Fruit fly (Drosophila melanogaster) whole organism, wandering third instar larva: ENCODE measurements around the gene CG18596.
A peak's percentile ranks its signal among the peaks of the same experiment; 100 is the strongest.

Experiments used
- Abd-B ChIP-seq: fragments of >200 bp; optimal IDR thresholded peaks from 2 replicates; lab custom pipeline; 2017; ENCODE audit warnings: missing biosample characterization, missing genetic modification characterization
- CG32264 ChIP-seq: fragments of 200-800 bp; sonication (Bioruptor generic); optimal IDR thresholded peaks from 2 replicates; lab custom pipeline; 2016; ENCODE audit warnings: missing biosample characterization, missing genetic modification characterization
- CG9705 ChIP-seq: fragments of 200-800 bp; sonication (Bioruptor generic); optimal IDR thresholded peaks from 2 replicates; lab custom pipeline; 2018; ENCODE audit warnings: missing biosample characterization, mild to moderate bottlenecking, missing genetic modification characterization
- CrebA ChIP-seq: fragments of 200-800 bp; sonication (Bioruptor generic); optimal IDR thresholded peaks from 2 replicates; lab custom pipeline; 2016; ENCODE audit warnings: missing biosample characterization, mild to moderate bottlenecking, missing genetic modification characterization, borderline replicate concordance
- Dfd ChIP-seq: fragments of >200 bp; optimal IDR thresholded peaks from 2 replicates; lab custom pipeline; 2017; ENCODE audit warnings: missing biosample characterization, missing genetic modification characterization
- Dif ChIP-seq: fragments of 200-275, 200-300 bp; sonication (Bioruptor generic); optimal IDR thresholded peaks from 2 replicates; lab custom pipeline; 2018; ENCODE audit warnings: missing biosample characterization, missing genetic modification characterization; ENCODE audit not compliant: partially characterized antibody
- GATAd ChIP-seq: sonication (Bioruptor generic); optimal IDR thresholded peaks from 2 replicates; lab custom pipeline; 2016; ENCODE audit warnings: missing biosample characterization, missing genetic modification characterization
- HLH106 ChIP-seq: fragments of 200-800 bp; optimal IDR thresholded peaks from 3 replicates; lab custom pipeline; 2019; ENCODE audit warnings: missing biosample characterization, mild to moderate bottlenecking, missing genetic modification characterization, moderate library complexity
- Hnf4 ChIP-seq: fragments of 200-800 bp; sonication (Bioruptor generic); optimal IDR thresholded peaks from 2 replicates; lab custom pipeline; 2016; ENCODE audit warnings: missing biosample characterization, mild to moderate bottlenecking, missing genetic modification characterization
- Hr78 ChIP-seq: fragments of >200 bp; optimal IDR thresholded peaks from 2 replicates; lab custom pipeline; 2017; ENCODE audit warnings: missing biosample characterization, missing genetic modification characterization
- Hr83 ChIP-seq: fragments of 200-300 bp; sonication (Bioruptor generic); optimal IDR thresholded peaks from 2 replicates; lab custom pipeline; 2016; ENCODE audit warnings: missing biosample characterization, mild to moderate bottlenecking, missing genetic modification characterization, moderate library complexity; ENCODE audit not compliant: poor library complexity, severe bottlenecking
- Jra ChIP-seq: sonication (Bioruptor generic); optimal IDR thresholded peaks from 2 replicates; lab custom pipeline; 2016; ENCODE audit warnings: missing biosample characterization, missing genetic modification characterization
- Mio ChIP-seq: sonication (Bioruptor generic); optimal IDR thresholded peaks from 2 replicates; lab custom pipeline; 2016; ENCODE audit warnings: missing biosample characterization, missing genetic modification characterization
- Myc ChIP-seq: fragments of >200 bp; optimal IDR thresholded peaks from 2 replicates; lab custom pipeline; 2017
- N ChIP-seq: fragments of >200 bp; optimal IDR thresholded peaks from 2 replicates; lab custom pipeline; 2018; ENCODE audit warnings: missing biosample characterization, missing external identifiers, missing genetic modification characterization
- OdsH ChIP-seq: fragments of 200-800 bp; sonication (Bioruptor generic); optimal IDR thresholded peaks from 2 replicates; lab custom pipeline; 2016; ENCODE audit warnings: missing biosample characterization, mild to moderate bottlenecking, missing genetic modification characterization
- Rel ChIP-seq, 2 experiments: fragments of 200-800 bp; sonication (Bioruptor generic) in 1 of 2; optimal IDR thresholded peaks; 2 replicates in 1 of 2; 3 replicates in 1 of 2; lab custom pipeline; 2016 to 2019; ENCODE audit warnings: mild to moderate bottlenecking in 2 of 2, missing biosample characterization in 2 of 2, missing genetic modification characterization in 2 of 2, moderate library complexity in 1 of 2
- Sp1 ChIP-seq: fragments of 200-800 bp; sonication (Bioruptor generic); optimal IDR thresholded peaks from 3 replicates; lab custom pipeline; 2019; ENCODE audit warnings: missing biosample characterization, mild to moderate bottlenecking, missing genetic modification characterization, moderate library complexity
- Vsx2 ChIP-seq: fragments of 200-300, 225-300 bp; sonication (Bioruptor generic); optimal IDR thresholded peaks from 2 replicates; lab custom pipeline; 2018; ENCODE audit warnings: missing biosample characterization, missing genetic modification characterization; ENCODE audit not compliant: partially characterized antibody
- br ChIP-seq: fragments of 200-800 bp; sonication (Bioruptor generic); optimal IDR thresholded peaks from 2 replicates; lab custom pipeline; 2016; ENCODE audit warnings: missing biosample characterization, missing genetic modification characterization
- brk ChIP-seq: fragments of 200-800 bp; sonication (Bioruptor generic); optimal IDR thresholded peaks from 2 replicates; lab custom pipeline; 2016; ENCODE audit warnings: missing biosample characterization, mild to moderate bottlenecking, missing genetic modification characterization
- dl ChIP-seq, 2 experiments: fragments of 175-275, 200-275 bp in 1 of 2; fragments of 200-275 bp in 1 of 2; sonication (Bioruptor generic); optimal IDR thresholded peaks; lab custom pipeline; 2018; ENCODE audit warnings: mild to moderate bottlenecking in 2 of 2, missing biosample characterization in 2 of 2, missing genetic modification characterization in 2 of 2, moderate library complexity in 2 of 2; ENCODE audit not compliant: partially characterized antibody in 2 of 2, insufficient read depth in 1 of 2
- dmrt93B ChIP-seq: fragments of 200-800 bp; sonication (Bioruptor generic); optimal IDR thresholded peaks from 2 replicates; lab custom pipeline; 2018; ENCODE audit warnings: missing biosample characterization, mild to moderate bottlenecking, missing genetic modification characterization
- dsf ChIP-seq: sonication (Bioruptor generic); optimal IDR thresholded peaks from 2 replicates; lab custom pipeline; 2016; ENCODE audit warnings: missing biosample characterization, missing genetic modification characterization, borderline replicate concordance
- ey ChIP-seq: fragments of 200-800 bp; sonication (Bioruptor generic); optimal IDR thresholded peaks from 2 replicates; lab custom pipeline; 2016; ENCODE audit warnings: missing biosample characterization, missing genetic modification characterization
- foxo ChIP-seq, 2 experiments: fragments of 200-800 bp; sonication (Bioruptor generic); optimal IDR thresholded peaks; 2 replicates in 1 of 2; 3 replicates in 1 of 2; lab custom pipeline; 2016 to 2017; ENCODE audit warnings: missing biosample characterization in 2 of 2, missing genetic modification characterization in 2 of 2
- fru ChIP-seq: fragments of 200-800 bp; sonication (Bioruptor generic); optimal IDR thresholded peaks from 3 replicates; lab custom pipeline; 2016; ENCODE audit warnings: missing biosample characterization, mild to moderate bottlenecking, missing genetic modification characterization
- h ChIP-seq: fragments of 200-800 bp; sonication (Bioruptor generic); optimal IDR thresholded peaks from 3 replicates; lab custom pipeline; 2016; ENCODE audit warnings: missing biosample characterization, mild to moderate bottlenecking, missing genetic modification characterization
- jim ChIP-seq: fragments of 175-275, 200-325 bp; sonication (Bioruptor generic); optimal IDR thresholded peaks from 2 replicates; lab custom pipeline; 2016; ENCODE audit warnings: missing biosample characterization, mild to moderate bottlenecking, missing genetic modification characterization
- lola ChIP-seq: fragments of >200 bp; optimal IDR thresholded peaks from 2 replicates; lab custom pipeline; 2017; ENCODE audit warnings: missing biosample characterization, missing genetic modification characterization
- pan ChIP-seq: fragments of >200 bp; optimal IDR thresholded peaks from 2 replicates; lab custom pipeline; 2017
- psq ChIP-seq: fragments of 200-800 bp; sonication (Bioruptor generic); optimal IDR thresholded peaks from 3 replicates; lab custom pipeline; 2017; ENCODE audit warnings: missing biosample characterization, mild to moderate bottlenecking, missing genetic modification characterization, moderate library complexity
- rgr ChIP-seq: fragments of 200-800 bp; sonication (Bioruptor generic); optimal IDR thresholded peaks from 3 replicates; lab custom pipeline; 2016; ENCODE audit warnings: missing biosample characterization, mild to moderate bottlenecking, missing genetic modification characterization
- sage ChIP-seq: fragments of 200-800 bp; sonication (Bioruptor generic); optimal IDR thresholded peaks from 2 replicates; lab custom pipeline; 2016; ENCODE audit warnings: missing biosample characterization, mild to moderate bottlenecking, missing genetic modification characterization
- sv ChIP-seq: fragments of 200-800 bp; sonication (Bioruptor generic); optimal IDR thresholded peaks from 3 replicates; lab custom pipeline; 2016; ENCODE audit warnings: missing biosample characterization, missing genetic modification characterization
- tai ChIP-seq: sonication (Bioruptor generic); optimal IDR thresholded peaks from 2 replicates; lab custom pipeline; 2016; ENCODE audit warnings: missing biosample characterization, missing genetic modification characterization
- usp ChIP-seq: fragments of >200 bp; optimal IDR thresholded peaks from 2 replicates; lab custom pipeline; 2017; ENCODE audit warnings: missing biosample characterization, missing genetic modification characterization
- woc ChIP-seq: sonication (Bioruptor generic); optimal IDR thresholded peaks from 2 replicates; lab custom pipeline; 2016; ENCODE audit warnings: missing biosample characterization, mild to moderate bottlenecking, missing genetic modification characterization

CG18596 gene

DNA sequence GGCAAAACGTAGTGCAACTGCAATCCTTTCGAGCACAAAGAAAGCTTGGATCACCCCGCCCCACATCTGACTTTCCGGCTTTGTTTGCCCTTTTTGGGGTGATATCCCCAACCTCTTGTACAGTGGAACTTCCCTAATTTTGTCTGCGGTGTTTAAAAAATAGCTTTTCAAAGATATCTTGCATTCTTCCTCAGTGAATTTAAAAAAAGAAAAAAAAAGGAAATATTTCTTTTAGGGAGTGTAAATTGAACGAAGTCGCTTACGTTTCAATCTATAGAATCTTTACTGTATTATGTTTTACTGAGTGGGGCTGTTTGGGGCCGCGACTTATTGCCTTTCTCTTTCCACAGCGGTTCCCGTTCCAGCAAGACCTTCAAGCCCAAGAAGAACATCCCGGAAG lies 45.9 kb downstream of the CG18596 start:
- TF ChIP-seq Hr78 (GFP tag; lab: Kevin White, UChicago) = no peak
- TF ChIP-seq h = peak; percentile 85
- TF ChIP-seq HLH106 (tag; lab: Kevin White, UChicago) = peak; percentile 84
- peak; percentile 83 for TF ChIP-seq rgr (GFP tag; lab: Kevin White, UChicago)
- peak; percentile 44 for TF ChIP-seq Hr83
- no peak for TF ChIP-seq Jra (GFP tag; lab: Kevin White, UChicago)
- TF ChIP-seq woc (GFP tag; lab: Kevin White, UChicago) = peak; percentile 67
- no peak for TF ChIP-seq dmrt93B (GFP tag; lab: Kevin White, UChicago)
- no peak for TF ChIP-seq Rel (GFP tag; optimal IDR thresholded peaks at IDR 0.05; lab: Kevin White, UChicago)
- peak; percentile 47 for TF ChIP-seq Rel (tag; optimal IDR thresholded peaks at IDR 0.05; lab: Kevin White, UChicago)
- TF ChIP-seq CG9705 (GFP tag; lab: Kevin White, UChicago) = peak; percentile 10
- TF ChIP-seq Sp1 (GFP tag; lab: Kevin White, UChicago) = peak; percentile 70
- TF ChIP-seq foxo (GFP tag; optimal IDR thresholded peaks at IDR 0.05; lab: Kevin White, UChicago) = peak; percentile 44 to 86
- TF ChIP-seq ey (GFP tag; lab: Kevin White, UChicago) = peak; percentile 82
- TF ChIP-seq psq (GFP tag; lab: Kevin White, UChicago) = peak; percentile 70
- peak; percentile 76 for TF ChIP-seq br (GFP tag; lab: Kevin White, UChicago)
- TF ChIP-seq OdsH (GFP tag; lab: Kevin White, UChicago) = peak; percentile 79
- no peak for TF ChIP-seq brk (GFP tag; lab: Kevin White, UChicago)
- peak; percentile 29 for TF ChIP-seq sv (GFP tag; lab: Kevin White, UChicago)
- peak; percentile 35 for TF ChIP-seq sage
- peak; percentile 81 for TF ChIP-seq CG32264 (GFP tag; lab: Kevin White, UChicago)
- no peak for TF ChIP-seq tai (GFP tag; lab: Kevin White, UChicago)
- TF ChIP-seq fru (GFP tag; lab: Kevin White, UChicago) = peak; percentile 85
- no peak for TF ChIP-seq Dfd

dm6 chr3R:22423996-22424395 lies 48.3 kb downstream of the CG18596 start:
- TF ChIP-seq psq (GFP tag; lab: Kevin White, UChicago) = peak; percentile 44
- TF ChIP-seq CG9705 (GFP tag; lab: Kevin White, UChicago) = no peak
- TF ChIP-seq br (GFP tag; lab: Kevin White, UChicago) = peak; percentile 40
- no peak for TF ChIP-seq pan (lab: Kevin White, UChicago)
- no peak for TF ChIP-seq usp (GFP tag; lab: Kevin White, UChicago)
- TF ChIP-seq foxo (GFP tag; optimal IDR thresholded peaks at IDR 0.05; lab: Kevin White, UChicago) = peak in 1 of 2 experiments; percentile 70
- TF ChIP-seq Abd-B (GFP tag; lab: Kevin White, UChicago) = no peak
- no peak for TF ChIP-seq dl (GFP tag; optimal IDR thresholded peaks at IDR 0.05; lab: Kevin White, UChicago; ENCODE audit: insufficient read depth in 1 of 2, partially characterized antibody in 2 of 2)
- TF ChIP-seq Myc (lab: Kevin White, UChicago) = no peak
- TF ChIP-seq Dfd = no peak
- TF ChIP-seq sv (GFP tag; lab: Kevin White, UChicago) = no peak
- TF ChIP-seq CG32264 (GFP tag; lab: Kevin White, UChicago) = no peak
- no peak for TF ChIP-seq tai (GFP tag; lab: Kevin White, UChicago)
- peak; percentile 36 for TF ChIP-seq HLH106 (tag; lab: Kevin White, UChicago)
- no peak for TF ChIP-seq Mio
- no peak for TF ChIP-seq jim
- TF ChIP-seq Sp1 (GFP tag; lab: Kevin White, UChicago) = no peak
- TF ChIP-seq sage = peak; percentile 41
- no peak for TF ChIP-seq dsf (GFP tag; lab: Kevin White, UChicago)
- no peak for TF ChIP-seq GATAd
- peak; percentile 51 for TF ChIP-seq h
- TF ChIP-seq Jra (GFP tag; lab: Kevin White, UChicago) = peak; percentile 33
- no peak for TF ChIP-seq dmrt93B (GFP tag; lab: Kevin White, UChicago)
- TF ChIP-seq brk (GFP tag; lab: Kevin White, UChicago) = no peak
- no peak for TF ChIP-seq N (GFP tag; lab: Kevin White, UChicago)
- peak; percentile 61 for TF ChIP-seq OdsH (GFP tag; lab: Kevin White, UChicago)
- no peak for TF ChIP-seq Vsx2 (GFP tag; lab: Kevin White, UChicago)
- TF ChIP-seq fru (GFP tag; lab: Kevin White, UChicago) = peak; percentile 39
- no peak for TF ChIP-seq Hr83
- no peak for TF ChIP-seq lola (GFP tag; lab: Kevin White, UChicago)
- no peak for TF ChIP-seq Hr78 (GFP tag; lab: Kevin White, UChicago)
- TF ChIP-seq rgr (GFP tag; lab: Kevin White, UChicago) = peak; percentile 58
- no peak for TF ChIP-seq Dif (GFP tag; lab: Kevin White, UChicago)
- no peak for TF ChIP-seq Hnf4 (GFP tag; lab: Kevin White, UChicago)
- TF ChIP-seq CrebA = no peak
- TF ChIP-seq ey (GFP tag; lab: Kevin White, UChicago) = peak; percentile 37
- TF ChIP-seq Rel (GFP tag; optimal IDR thresholded peaks at IDR 0.05; lab: Kevin White, UChicago) = no peak
- no peak for TF ChIP-seq Rel (tag; optimal IDR thresholded peaks at IDR 0.05; lab: Kevin White, UChicago)
- no peak for TF ChIP-seq woc (GFP tag; lab: Kevin White, UChicago)
